Worm (Caenorhabditis elegans) whole organism, L1 larva: ENCODE data around the gene acs-2.
A peak's percentile ranks its signal among the peaks of the same experiment; 100 is the strongest.

Experiments used
- C16A3.4 ChIP-seq: fragments of 150-350 bp; optimal IDR thresholded peaks from 2 replicates; lab custom pipeline; 2014; ENCODE audit warnings: missing biosample characterization, missing genetic modification characterization
- C34B4.2 ChIP-seq: sonication (generic microtip); optimal IDR thresholded peaks from 2 replicates; lab custom pipeline; 2017; ENCODE audit warnings: mild to moderate bottlenecking, missing genetic modification characterization, missing compliant biosample characterization
- F16B12.6 ChIP-seq: fragments of 150-350 bp; optimal IDR thresholded peaks from 2 replicates; lab custom pipeline; 2014; ENCODE audit warnings: missing biosample characterization, missing genetic modification characterization
- Y116A8C.19 ChIP-seq: sonication (generic microtip); optimal IDR thresholded peaks from 2 replicates; lab custom pipeline; 2016; ENCODE audit warnings: missing compliant biosample characterization, missing genetic modification characterization, borderline replicate concordance
- alr-1 ChIP-seq: fragments of 200-800 bp; sonication (Bioruptor generic); optimal IDR thresholded peaks from 2 replicates; lab custom pipeline; 2018; ENCODE audit warnings: borderline replicate concordance, mild to moderate bottlenecking, missing genetic modification characterization, missing compliant biosample characterization
- blmp-1 ChIP-seq: fragments of 150-350 bp; optimal IDR thresholded peaks from 2 replicates; lab custom pipeline; 2014; ENCODE audit warnings: missing biosample characterization, missing genetic modification characterization
- ceh-8 ChIP-seq: fragments of 200-800 bp; sonication (Bioruptor generic); optimal IDR thresholded peaks from 2 replicates; lab custom pipeline; 2018; ENCODE audit warnings: mild to moderate bottlenecking, missing genetic modification characterization, moderate library complexity, missing compliant biosample characterization
- ceh-82 ChIP-seq, 3 experiments: fragments of 150-350 bp in 1 of 3; sonication (generic microtip) in 2 of 3; optimal IDR thresholded peaks; 2 replicates each; lab custom pipeline; 2014 to 2017; ENCODE audit warnings: missing biosample characterization in 3 of 3, missing genetic modification characterization in 3 of 3
- ceh-88 ChIP-seq: fragments of 200-800 bp; sonication (Bioruptor generic); IDR thresholded peaks from 2 replicates; pipeline ENCODE4 v1.3.6; 2022; ENCODE audit warnings: missing genetic modification characterization, missing compliant biosample characterization
- ceh-90 ChIP-seq: sonication (generic microtip); optimal IDR thresholded peaks from 2 replicates; lab custom pipeline; 2016; ENCODE audit warnings: missing genetic modification characterization, missing compliant biosample characterization
- ces-1 ChIP-seq: fragments of 150-350 bp; optimal IDR thresholded peaks from 2 replicates; lab custom pipeline; 2014; ENCODE audit warnings: missing biosample characterization, missing genetic modification reagents, missing genetic modification characterization
- dpl-1 ChIP-seq, 3 experiments: fragments of 150-350 bp in 2 of 3; sonication (generic microtip) in 1 of 3; optimal IDR thresholded peaks; 2 replicates each; lab custom pipeline; 2014 to 2017; ENCODE audit warnings: missing biosample characterization in 3 of 3, missing genetic modification characterization in 3 of 3, missing genetic modification reagents in 3 of 3
- dsc-1 ChIP-seq: sonication (generic microtip); optimal IDR thresholded peaks from 2 replicates; lab custom pipeline; 2016; ENCODE audit warnings: mild to moderate bottlenecking, missing genetic modification characterization, missing compliant biosample characterization
- efl-1 ChIP-seq, 4 experiments: fragments of 150-350 bp; optimal IDR thresholded peaks in 3 of 4; peaks in 1 of 4; 1 replicate in 1 of 4; 2 replicates in 3 of 4; lab custom pipeline; 2014; ENCODE audit warnings: missing biosample characterization in 2 of 4, missing genetic modification characterization in 2 of 4, missing genetic modification reagents in 2 of 4
- efl-3 ChIP-seq: fragments of 200-800 bp; sonication (Bioruptor generic); optimal IDR thresholded peaks from 2 replicates; lab custom pipeline; 2018; ENCODE audit warnings: mild to moderate bottlenecking, missing genetic modification characterization, missing compliant biosample characterization
- egl-13 ChIP-seq: sonication (generic microtip); optimal IDR thresholded peaks from 2 replicates; lab custom pipeline; 2016; ENCODE audit warnings: missing genotype, missing genetic modification reagents, missing genetic modification characterization, missing compliant biosample characterization
- egl-27 ChIP-seq, 2 experiments: fragments of 150-350 bp in 1 of 2; sonication (generic microtip); optimal IDR thresholded peaks; 3 replicates each; lab custom pipeline; 2017 to 2018; ENCODE audit warnings: missing biosample characterization in 2 of 2, missing genetic modification characterization in 2 of 2, missing genetic modification reagents in 2 of 2
- ets-5 ChIP-seq: fragments of 200-800 bp; sonication (Bioruptor generic); IDR thresholded peaks from 2 replicates; pipeline ENCODE4 v1.3.6; 2022; ENCODE audit warnings: missing genetic modification characterization, missing compliant biosample characterization
- fkh-10 ChIP-seq: sonication (generic microtip); optimal IDR thresholded peaks from 2 replicates; lab custom pipeline; 2017; ENCODE audit warnings: missing biosample characterization, missing genetic modification reagents, missing genetic modification characterization
- fos-1 ChIP-seq: fragments of 150-350 bp; optimal IDR thresholded peaks from 2 replicates; lab custom pipeline; 2014; ENCODE audit warnings: missing biosample characterization, missing genetic modification characterization
- grh-1 ChIP-seq: fragments of 200-800 bp; sonication (Bioruptor generic); IDR thresholded peaks from 2 replicates; pipeline ENCODE4 v1.3.6; 2022; ENCODE audit warnings: missing genetic modification reagents, missing genetic modification characterization, missing compliant biosample characterization
- hlh-4 ChIP-seq: sonication (generic microtip); optimal IDR thresholded peaks from 2 replicates; lab custom pipeline; 2016; ENCODE audit warnings: mild to moderate bottlenecking, missing genetic modification characterization, missing compliant biosample characterization
- hpl-2 ChIP-seq: fragments of 150-350 bp; optimal IDR thresholded peaks from 2 replicates; lab custom pipeline; 2014; ENCODE audit warnings: missing biosample characterization, missing genetic modification reagents, missing genetic modification characterization
- lin-13 ChIP-seq: fragments of 150-350 bp; optimal IDR thresholded peaks from 2 replicates; lab custom pipeline; 2014; ENCODE audit warnings: missing biosample characterization, missing genetic modification reagents, missing genetic modification characterization
- lin-14 ChIP-seq: fragments of 200-800 bp; sonication (Bioruptor generic); optimal IDR thresholded peaks from 2 replicates; lab custom pipeline; 2018; ENCODE audit warnings: mild to moderate bottlenecking, missing genetic modification characterization, moderate library complexity, missing compliant biosample characterization
- lin-35 ChIP-seq, 2 experiments: fragments of 150-350 bp; optimal IDR thresholded peaks; 2 replicates each; lab custom pipeline; 2014; ENCODE audit warnings: missing biosample characterization in 2 of 2, missing genetic modification characterization in 2 of 2, missing genetic modification reagents in 2 of 2
- lir-3 ChIP-seq: sonication (generic microtip); optimal IDR thresholded peaks from 2 replicates; lab custom pipeline; 2016; ENCODE audit warnings: mild to moderate bottlenecking, missing genetic modification characterization, moderate library complexity, missing compliant biosample characterization; ENCODE audit not compliant: poor library complexity
- mdl-1 ChIP-seq, 2 experiments: fragments of 150-350 bp; optimal IDR thresholded peaks; 2 replicates each; lab custom pipeline; 2014 to 2017; ENCODE audit warnings: missing biosample characterization in 2 of 2, missing genetic modification characterization in 2 of 2, inconsistent platforms in 1 of 2
- mep-1 ChIP-seq: fragments of 150-350 bp; optimal IDR thresholded peaks from 2 replicates; lab custom pipeline; 2014; ENCODE audit warnings: missing biosample characterization, missing genetic modification characterization
- nhr-11 ChIP-seq: fragments of 150-350 bp; optimal IDR thresholded peaks from 2 replicates; lab custom pipeline; 2014; ENCODE audit warnings: missing biosample characterization, missing genetic modification characterization
- nhr-12 ChIP-seq: sonication (generic microtip); optimal IDR thresholded peaks from 2 replicates; lab custom pipeline; 2017; ENCODE audit warnings: missing biosample characterization, missing genetic modification characterization
- nhr-19 ChIP-seq: fragments of 200-800 bp; sonication (Bioruptor generic); conservative IDR thresholded peaks from 2 replicates; pipeline ENCODE4 v1.3.6; 2022; ENCODE audit warnings: missing genetic modification characterization, missing compliant biosample characterization
- nhr-28 ChIP-seq: fragments of 150-350 bp; optimal IDR thresholded peaks from 2 replicates; lab custom pipeline; 2014; ENCODE audit warnings: missing biosample characterization, missing genetic modification characterization
- nhr-47 ChIP-seq: sonication (generic microtip); optimal IDR thresholded peaks from 2 replicates; lab custom pipeline; 2016; ENCODE audit warnings: mild to moderate bottlenecking, missing genetic modification characterization, moderate library complexity, missing compliant biosample characterization
- nhr-71 ChIP-seq: sonication (generic microtip); optimal IDR thresholded peaks from 2 replicates; lab custom pipeline; 2016; ENCODE audit warnings: mild to moderate bottlenecking, missing genetic modification characterization, moderate library complexity, missing compliant biosample characterization
- nhr-84 ChIP-seq: sonication (generic microtip); optimal IDR thresholded peaks from 2 replicates; lab custom pipeline; 2017; ENCODE audit warnings: missing biosample characterization, missing genetic modification characterization
- pag-3 ChIP-seq: sonication (generic microtip); optimal IDR thresholded peaks from 2 replicates; lab custom pipeline; 2017; ENCODE audit warnings: missing genetic modification characterization, mild to moderate bottlenecking, missing compliant biosample characterization, antibody characterized with exemption, borderline replicate concordance; ENCODE audit not compliant: insufficient read depth
- pax-3 ChIP-seq: fragments of 200-800 bp; sonication (Bioruptor generic); optimal IDR thresholded peaks from 2 replicates; lab custom pipeline; 2018; ENCODE audit warnings: mild to moderate bottlenecking, missing genetic modification characterization, moderate library complexity, missing compliant biosample characterization
- rnt-1 ChIP-seq: sonication (generic microtip); optimal IDR thresholded peaks from 2 replicates; lab custom pipeline; 2016; ENCODE audit warnings: mild to moderate bottlenecking, missing genetic modification characterization, moderate library complexity, missing compliant biosample characterization
- skn-1 ChIP-seq: fragments of 150-350 bp; optimal IDR thresholded peaks from 2 replicates; lab custom pipeline; 2014; ENCODE audit warnings: missing biosample characterization, missing genetic modification characterization
- snpc-4 ChIP-seq: fragments of 150-350 bp; optimal IDR thresholded peaks from 2 replicates; lab custom pipeline; 2014; ENCODE audit warnings: missing biosample characterization, missing genetic modification characterization
- sox-4 ChIP-seq: sonication (generic microtip); optimal IDR thresholded peaks from 2 replicates; lab custom pipeline; 2016; ENCODE audit warnings: missing genetic modification characterization, missing compliant biosample characterization
- swsn-7 ChIP-seq: sonication (generic microtip); optimal IDR thresholded peaks from 2 replicates; lab custom pipeline; 2016; ENCODE audit warnings: missing genetic modification characterization, missing compliant biosample characterization
- tbx-2 ChIP-seq: sonication (generic microtip); optimal IDR thresholded peaks from 2 replicates; lab custom pipeline; 2016; ENCODE audit warnings: missing genetic modification characterization, missing compliant biosample characterization
- unc-62 ChIP-seq: fragments of 150-350 bp; optimal IDR thresholded peaks from 2 replicates; lab custom pipeline; 2014; ENCODE audit warnings: missing biosample characterization, missing genetic modification reagents, missing genetic modification characterization
- unc-86 ChIP-seq: sonication (generic microtip); optimal IDR thresholded peaks from 2 replicates; lab custom pipeline; 2016; ENCODE audit warnings: missing genetic modification characterization, missing compliant biosample characterization
- unc-98 ChIP-seq: fragments of 200-800 bp; sonication (Bioruptor generic); IDR thresholded peaks from 2 replicates; pipeline ENCODE4 v1.3.6; 2022; ENCODE audit warnings: missing genetic modification characterization, missing compliant biosample characterization
- vab-15 ChIP-seq: sonication (generic microtip); optimal IDR thresholded peaks from 2 replicates; lab custom pipeline; 2017; ENCODE audit warnings: missing genotype, mild to moderate bottlenecking, missing genetic modification characterization, missing compliant biosample characterization
- ztf-11 ChIP-seq, 2 experiments: sonication (generic microtip); optimal IDR thresholded peaks; 2 replicates each; lab custom pipeline; 2016 to 2017; ENCODE audit warnings: missing genetic modification characterization in 2 of 2, missing biosample characterization in 1 of 2, missing compliant biosample characterization in 1 of 2
- ztf-4 ChIP-seq: fragments of 150-350 bp; optimal IDR thresholded peaks from 2 replicates; lab custom pipeline; 2014; ENCODE audit warnings: missing biosample characterization, missing genetic modification characterization

Gene acs-2

ce11 chrV:15569702-15570430 lies 2.7 kb downstream of the acs-2 start, which contains the start of gene lsm-5 (continued):
- TF ChIP-seq hlh-4 (tag; lab: Kevin White, UChicago), result no peak
- TF ChIP-seq unc-62 (GFP tag; lab: Kevin White, UChicago), result no peak
- TF ChIP-seq unc-86, result peak; percentile 5
- TF ChIP-seq efl-3, result no peak
- no peak for TF ChIP-seq vab-15
- TF ChIP-seq F16B12.6 (tag; lab: Kevin White, UChicago), result peak; percentile 19
- no peak for TF ChIP-seq ztf-4 (tag; lab: Kevin White, UChicago)
- TF ChIP-seq nhr-71 (tag; lab: Kevin White, UChicago), result peak; percentile 64
- TF ChIP-seq pax-3 (tag; lab: Kevin White, UChicago), result no peak
- peak; percentile 63 for TF ChIP-seq tbx-2 (tag; lab: Kevin White, UChicago)
- no peak for TF ChIP-seq hpl-2 (GFP tag; lab: Kevin White, UChicago)
- TF ChIP-seq ceh-90 (tag; lab: Kevin White, UChicago), result no peak
- no peak for TF ChIP-seq grh-1 (GFP tag; lab: Robert Waterston, UW)
- TF ChIP-seq efl-1 (optimal IDR thresholded peaks at IDR 0.05; lab: Kevin White, UChicago), result peak; percentile 96 to 97
- peak; percentile 95 to 99 for TF ChIP-seq efl-1 (GFP tag; optimal IDR thresholded peaks at IDR 0.05 in 1 of 2; lab: Kevin White, UChicago)
- TF ChIP-seq swsn-7 (tag; lab: Kevin White, UChicago), result peak; percentile 32
- TF ChIP-seq lir-3 (tag; lab: Kevin White, UChicago), result no peak
- TF ChIP-seq nhr-84 (tag; lab: Kevin White, UChicago), result no peak
- peak; percentile 19 for TF ChIP-seq skn-1
- peak; percentile 63 for TF ChIP-seq lin-14
- TF ChIP-seq ets-5, result no peak
- TF ChIP-seq lin-35 (GFP tag; optimal IDR thresholded peaks at IDR 0.05; lab: Kevin White, UChicago), result peak; percentile 95 to 97
- peak; percentile 51 for TF ChIP-seq rnt-1 (tag; lab: Kevin White, UChicago)
- TF ChIP-seq unc-98, result no peak
- TF ChIP-seq mdl-1 (tag; optimal IDR thresholded peaks at IDR 0.05; lab: Kevin White, UChicago), result peak in 1 of 2 experiments; percentile 26
- TF ChIP-seq dpl-1 (GFP tag; optimal IDR thresholded peaks at IDR 0.05; lab: Kevin White, UChicago), result peak; percentile 91 to 96 (median 95)
- peak; percentile 56 for TF ChIP-seq snpc-4 (tag; lab: Kevin White, UChicago)
- TF ChIP-seq pag-3 (tag; lab: Kevin White, UChicago), result no peak
- TF ChIP-seq egl-27 (tag; optimal IDR thresholded peaks at IDR 0.05; lab: Kevin White, UChicago), result no peak
- TF ChIP-seq nhr-11 (tag; lab: Kevin White, UChicago), result no peak
- no peak for TF ChIP-seq ceh-8
- no peak for TF ChIP-seq C34B4.2 (tag; lab: Kevin White, UChicago)
- peak; percentile 56 for TF ChIP-seq C16A3.4 (tag; lab: Kevin White, UChicago)
- peak; percentile 11 for TF ChIP-seq fos-1
- no peak for TF ChIP-seq nhr-28 (tag; lab: Kevin White, UChicago)
- no peak for TF ChIP-seq nhr-12
- peak in 2 of 3 experiments; percentile 48 to 56 for TF ChIP-seq ceh-82 (tag; optimal IDR thresholded peaks at IDR 0.05; lab: Kevin White, UChicago)
- TF ChIP-seq Y116A8C.19 (tag; lab: Kevin White, UChicago), result no peak
- TF ChIP-seq nhr-47, result peak; percentile 55
- TF ChIP-seq alr-1, result no peak
- no peak for TF ChIP-seq fkh-10
- TF ChIP-seq ztf-11 (tag; optimal IDR thresholded peaks at IDR 0.05; lab: Kevin White, UChicago), result no peak
- peak; percentile 64 for TF ChIP-seq nhr-19 (GFP tag; lab: Robert Waterston, UW)
- no peak for TF ChIP-seq blmp-1 (tag; lab: Kevin White, UChicago)
- TF ChIP-seq dsc-1 (tag; lab: Kevin White, UChicago), result no peak
- TF ChIP-seq ceh-88, result no peak
- TF ChIP-seq lin-13, result peak; percentile 41
- TF ChIP-seq sox-4 (tag; lab: Kevin White, UChicago), result no peak
- no peak for TF ChIP-seq ces-1 (GFP tag; lab: Kevin White, UChicago)
- TF ChIP-seq egl-13 (tag; lab: Kevin White, UChicago), result no peak
- TF ChIP-seq mep-1, result peak; percentile 50
